Fruit fly (Drosophila melanogaster): Measurements from ENCODE around the gene BOD1.

The BOD1 gene

DNA sequence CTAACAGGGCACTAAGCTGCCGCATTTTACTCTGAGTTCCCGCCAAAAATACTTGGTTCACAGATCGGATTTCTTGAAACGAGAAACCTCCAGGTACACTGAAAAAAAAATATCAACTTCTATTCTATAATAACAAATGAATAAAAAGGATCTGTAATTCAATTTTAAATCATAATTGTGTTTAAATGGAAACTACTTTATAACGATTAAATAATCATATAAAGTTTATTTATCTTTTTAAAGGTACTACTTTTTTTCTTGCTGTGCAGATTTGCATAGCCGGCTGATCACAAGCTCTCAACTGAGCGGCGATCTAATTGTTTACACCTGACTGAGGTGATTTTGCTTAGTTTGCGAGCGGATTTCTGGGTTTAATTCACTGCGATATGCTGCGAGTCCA, 49.3 kb downstream of the BOD1 start:
- peak; percentile 25 for TF ChIP-seq OdsH (GFP tag; optimal IDR thresholded peaks at IDR 0.05)
- no peak for TF ChIP-seq CrebA (GFP tag; optimal IDR thresholded peaks at IDR 0.05; ENCODE audit: borderline replicate concordance)
- TF ChIP-seq h (GFP tag; optimal IDR thresholded peaks at IDR 0.05), result peak; percentile 36
- no peak for TF ChIP-seq Hr78 (GFP tag; optimal IDR thresholded peaks at IDR 0.05)
- no peak for TF ChIP-seq tai (GFP tag; optimal IDR thresholded peaks at IDR 0.05)
- TF ChIP-seq rgr (GFP tag; optimal IDR thresholded peaks at IDR 0.05), result peak; percentile 42
- TF ChIP-seq dmrt93B (GFP tag; optimal IDR thresholded peaks at IDR 0.05), result no peak
- TF ChIP-seq ey (GFP tag; optimal IDR thresholded peaks at IDR 0.05), result peak; percentile 10
- TF ChIP-seq Sp1 (GFP tag; optimal IDR thresholded peaks at IDR 0.05), result peak; percentile 41
- peak; percentile 30 for TF ChIP-seq HLH106 (tag; optimal IDR thresholded peaks at IDR 0.05)
- peak; percentile 21 for TF ChIP-seq fru (GFP tag; optimal IDR thresholded peaks at IDR 0.05)
- peak in 1 of 2 experiments; percentile 45 for TF ChIP-seq foxo (GFP tag; optimal IDR thresholded peaks at IDR 0.05)
- no peak for TF ChIP-seq Mio (GFP tag; optimal IDR thresholded peaks at IDR 0.05)
- peak; percentile 68 for TF ChIP-seq sv (GFP tag; optimal IDR thresholded peaks at IDR 0.05)

- TF ChIP-seq Rel (GFP tag; optimal IDR thresholded peaks at IDR 0.05) (no peak), Rel (tag; optimal IDR thresholded peaks at IDR 0.05) (no peak), N (GFP tag; optimal IDR thresholded peaks at IDR 0.05) (no peak), CG32264 (GFP tag; optimal IDR thresholded peaks at IDR 0.05) (no peak), br (GFP tag; optimal IDR thresholded peaks at IDR 0.05) (no peak), sage (GFP tag; optimal IDR thresholded peaks at IDR 0.05) (no peak), dl (GFP tag; optimal IDR thresholded peaks at IDR 0.05; ENCODE audit: insufficient read depth in 1 of 2, partially characterized antibody in 2 of 2) (no peak), HLH106 (tag; optimal IDR thresholded peaks at IDR 0.05) (no peak), Hr83 (GFP tag; optimal IDR thresholded peaks at IDR 0.05; ENCODE audit: poor library complexity, severe bottlenecking) (no peak), lola (GFP tag; optimal IDR thresholded peaks at IDR 0.05) (no peak), Hnf4 (GFP tag; optimal IDR thresholded peaks at IDR 0.05) (no peak), CG9705 (GFP tag; optimal IDR thresholded peaks at IDR 0.05) (no peak)
Observed at dm6 chr3R:27987772-27988171, 49.7 kb downstream of the BOD1 start.

DNA sequence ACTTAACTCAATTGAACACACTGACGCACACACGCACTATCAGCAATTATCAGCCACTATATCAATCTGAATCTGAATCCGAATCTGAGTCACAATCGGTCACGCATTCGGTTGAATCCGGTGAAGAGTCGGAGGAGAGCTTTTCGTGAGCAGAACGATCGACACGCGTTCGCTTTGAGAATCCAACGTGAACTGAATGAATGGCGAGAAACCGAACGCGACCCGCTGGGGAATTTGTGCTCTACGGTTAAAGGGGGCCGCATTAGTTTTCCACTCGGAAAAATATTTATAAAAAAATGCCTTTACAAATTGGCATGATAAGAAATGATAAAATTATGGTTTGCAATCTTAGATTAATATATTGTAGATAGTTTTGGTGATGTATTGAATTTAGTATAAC, 50.1 kb downstream of the BOD1 start, which contains the start of gene betaTub97EF:
betaTub97EF (minus strand) TSS at position 196 of the 400 bp plus-strand sequence.
- TF ChIP-seq woc (GFP tag; optimal IDR thresholded peaks at IDR 0.05) (no peak), fru (GFP tag; optimal IDR thresholded peaks at IDR 0.05) (no peak), HLH106 (tag; optimal IDR thresholded peaks at IDR 0.05) (peak; percentile 5)

DNA sequence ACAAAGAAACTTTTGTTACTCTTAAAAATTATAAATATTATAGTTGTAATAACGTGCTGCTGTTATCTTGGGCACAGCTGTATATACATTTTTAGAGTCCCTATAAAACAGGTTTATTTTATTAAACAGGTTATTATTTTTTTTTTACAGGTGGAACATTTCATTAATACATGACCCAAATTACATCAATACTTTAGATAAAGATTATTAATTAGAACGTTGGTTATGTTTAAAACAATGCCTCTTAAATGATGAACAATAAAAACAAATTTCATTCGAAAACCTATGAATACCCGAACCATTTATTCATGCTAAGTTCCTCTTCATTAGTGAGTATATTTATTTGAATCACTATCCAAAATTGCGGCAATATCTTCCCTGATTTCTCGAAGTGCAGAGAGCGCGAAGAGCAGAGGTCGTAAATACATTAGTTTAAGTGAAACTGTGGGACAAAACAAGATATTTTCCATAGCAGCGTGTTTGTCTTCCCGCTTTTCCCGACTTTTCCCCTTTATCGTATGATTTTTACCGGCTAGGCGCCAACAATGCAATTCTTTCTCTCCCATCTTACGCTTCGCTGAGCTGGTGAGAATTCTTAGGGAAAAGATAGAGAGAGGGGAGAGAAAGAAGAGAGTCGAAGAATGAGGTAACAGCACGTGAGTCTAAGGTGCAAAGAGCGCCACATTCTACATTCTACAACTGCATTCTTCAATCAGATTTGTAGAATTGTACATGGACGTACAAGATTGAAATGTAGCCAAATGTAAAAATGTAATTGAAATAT, 50.8 kb downstream of the BOD1 start:
- TF ChIP-seq Dif (GFP tag; optimal IDR thresholded peaks at IDR 0.05; ENCODE audit: partially characterized antibody) (peak; percentile 2), OdsH (GFP tag; optimal IDR thresholded peaks at IDR 0.05) (no peak), brk (GFP tag; optimal IDR thresholded peaks at IDR 0.05) (no peak), HLH106 (tag; optimal IDR thresholded peaks at IDR 0.05) (peak; percentile 5), dl (GFP tag; optimal IDR thresholded peaks at IDR 0.05; ENCODE audit: insufficient read depth in 1 of 2, partially characterized antibody in 2 of 2) (peak in 1 of 2 experiments; percentile 34), dmrt93B (GFP tag; optimal IDR thresholded peaks at IDR 0.05) (peak; percentile 3)

dm6 chr3R:27990651-27991050, 52.6 kb downstream of the BOD1 start, which contains the start of gene CG4815:
Gene CG4815 (minus strand): TSS chr3R:27990751.
- no peak for TF ChIP-seq Dfd (GFP tag; optimal IDR thresholded peaks at IDR 0.05)
- no peak for TF ChIP-seq fru (GFP tag; optimal IDR thresholded peaks at IDR 0.05)
- no peak for TF ChIP-seq CG32264 (GFP tag; optimal IDR thresholded peaks at IDR 0.05)
- TF ChIP-seq br (GFP tag; optimal IDR thresholded peaks at IDR 0.05), result no peak
- no peak for TF ChIP-seq Hnf4 (GFP tag; optimal IDR thresholded peaks at IDR 0.05)
- TF ChIP-seq ey (GFP tag; optimal IDR thresholded peaks at IDR 0.05), result no peak
- TF ChIP-seq Vsx2 (GFP tag; optimal IDR thresholded peaks at IDR 0.05; ENCODE audit: partially characterized antibody), result no peak
- no peak for TF ChIP-seq dl (GFP tag; optimal IDR thresholded peaks at IDR 0.05; ENCODE audit: insufficient read depth in 1 of 2, partially characterized antibody in 2 of 2)
- TF ChIP-seq brk (GFP tag; optimal IDR thresholded peaks at IDR 0.05), result no peak
